Worm (Caenorhabditis elegans) whole organism, L2 larva: ENCODE measurements around the gene K02D10.2.

Experiments used
- C34F6.9 ChIP-seq: fragments of 150-350 bp; optimal IDR thresholded peaks from 2 replicates; lab custom pipeline; 2014; ENCODE audit warnings: missing biosample characterization, missing genetic modification characterization
- F13H6.1 ChIP-seq: sonication (generic microtip); optimal IDR thresholded peaks from 2 replicates; lab custom pipeline; 2016; ENCODE audit warnings: missing genetic modification characterization, missing compliant biosample characterization
- R02D3.7 ChIP-seq: fragments of 150-350 bp; optimal IDR thresholded peaks from 2 replicates; lab custom pipeline; 2014; ENCODE audit warnings: missing biosample characterization, missing genetic modification characterization
- Y55F3AM.14 ChIP-seq: fragments of 200-800 bp; sonication (Bioruptor generic); optimal IDR thresholded peaks from 2 replicates; lab custom pipeline; 2018; ENCODE audit warnings: mild to moderate bottlenecking, missing genetic modification characterization, missing compliant biosample characterization
- ZK546.5 ChIP-seq: sonication (generic microtip); optimal IDR thresholded peaks from 2 replicates; lab custom pipeline; 2017; ENCODE audit warnings: missing biosample characterization, missing genetic modification characterization
- alr-1 ChIP-seq: fragments of 150-350 bp; optimal IDR thresholded peaks from 2 replicates; lab custom pipeline; 2014; ENCODE audit warnings: missing biosample characterization, missing genetic modification characterization
- aly-2 ChIP-seq: fragments of 150-350 bp; optimal IDR thresholded peaks from 2 replicates; lab custom pipeline; 2014; ENCODE audit warnings: missing biosample characterization, missing genetic modification characterization
- ama-1 ChIP-seq: fragments of 150-350 bp; optimal IDR thresholded peaks from 2 replicates; lab custom pipeline; 2018; ENCODE audit warnings: inconsistent platforms
- blmp-1 ChIP-seq: sonication (generic microtip); optimal IDR thresholded peaks from 2 replicates; lab custom pipeline; 2017; ENCODE audit warnings: missing genetic modification characterization, mild to moderate bottlenecking, missing compliant biosample characterization, antibody characterized with exemption, moderate library complexity; ENCODE audit not compliant: insufficient read depth
- ceh-82 ChIP-seq: fragments of 150-350 bp; optimal IDR thresholded peaks from 2 replicates; lab custom pipeline; 2014; ENCODE audit warnings: missing biosample characterization, missing genetic modification characterization
- crh-2 ChIP-seq: sonication (generic microtip); optimal IDR thresholded peaks from 2 replicates; lab custom pipeline; 2017; ENCODE audit warnings: missing biosample characterization, missing genetic modification characterization
- egl-27 ChIP-seq: sonication (generic microtip); optimal IDR thresholded peaks from 3 replicates; lab custom pipeline; 2017; ENCODE audit warnings: missing biosample characterization, missing genetic modification reagents, missing genetic modification characterization
- elt-1 ChIP-seq: fragments of 150-350 bp; optimal IDR thresholded peaks from 2 replicates; lab custom pipeline; 2014; ENCODE audit warnings: missing biosample characterization, missing genetic modification characterization
- elt-3 ChIP-seq: sonication (generic microtip); optimal IDR thresholded peaks from 2 replicates; lab custom pipeline; 2017; ENCODE audit warnings: missing biosample characterization, missing genetic modification characterization
- fos-1 ChIP-seq: fragments of 150-350 bp; optimal IDR thresholded peaks from 2 replicates; lab custom pipeline; 2014; ENCODE audit warnings: missing biosample characterization, missing genetic modification characterization
- gmeb-1 ChIP-seq: fragments of 150-350 bp; optimal IDR thresholded peaks from 2 replicates; lab custom pipeline; 2014; ENCODE audit warnings: missing biosample characterization, missing genetic modification characterization
- lin-11 ChIP-seq: fragments of 150-350 bp; sonication (generic microtip); optimal IDR thresholded peaks from 2 replicates; lab custom pipeline; 2014; ENCODE audit warnings: missing biosample characterization, missing genetic modification characterization, inconsistent platforms, mixed read lengths
- lin-13 ChIP-seq: fragments of 150-350 bp; optimal IDR thresholded peaks from 2 replicates; lab custom pipeline; 2014; ENCODE audit warnings: missing biosample characterization, missing genetic modification reagents, missing genetic modification characterization
- lin-39 ChIP-seq: fragments of 150-350 bp; optimal IDR thresholded peaks from 2 replicates; lab custom pipeline; 2014; ENCODE audit warnings: missing biosample characterization, missing genetic modification reagents, missing genetic modification characterization
- lsy-2 ChIP-seq, 2 experiments: fragments of 150-350 bp in 1 of 2; sonication (generic microtip) in 1 of 2; optimal IDR thresholded peaks; 2 replicates each; lab custom pipeline; 2014 to 2017; ENCODE audit warnings: missing biosample characterization in 2 of 2, missing genetic modification characterization in 2 of 2
- mab-5 ChIP-seq: fragments of 150-350 bp; optimal IDR thresholded peaks from 2 replicates; lab custom pipeline; 2014; ENCODE audit warnings: missing biosample characterization, missing genetic modification characterization
- mbf-1 ChIP-seq: sonication (generic microtip); optimal IDR thresholded peaks from 2 replicates; lab custom pipeline; 2017; ENCODE audit warnings: missing biosample characterization, missing genetic modification characterization
- mdl-1 ChIP-seq, 2 experiments: fragments of 150-350 bp in 1 of 2; sonication (generic microtip) in 1 of 2; optimal IDR thresholded peaks; 2 replicates each; lab custom pipeline; 2017; ENCODE audit warnings: missing biosample characterization in 2 of 2, missing genetic modification characterization in 2 of 2
- nhr-11 ChIP-seq: fragments of 150-350 bp; optimal IDR thresholded peaks from 2 replicates; lab custom pipeline; 2014; ENCODE audit warnings: missing biosample characterization, missing genetic modification characterization
- nhr-12 ChIP-seq: fragments of 150-350 bp; optimal IDR thresholded peaks from 2 replicates; lab custom pipeline; 2014; ENCODE audit warnings: missing biosample characterization, missing genetic modification characterization
- nhr-129 ChIP-seq: fragments of 150-350 bp; optimal IDR thresholded peaks from 2 replicates; lab custom pipeline; 2014; ENCODE audit warnings: missing biosample characterization, missing genetic modification characterization
- nhr-23 ChIP-seq: fragments of 150-350 bp; optimal IDR thresholded peaks from 2 replicates; lab custom pipeline; 2014; ENCODE audit warnings: missing biosample characterization, missing genetic modification reagents, missing genetic modification characterization
- nhr-237 ChIP-seq: fragments of 150-350 bp; optimal IDR thresholded peaks from 2 replicates; lab custom pipeline; 2014; ENCODE audit warnings: missing biosample characterization, missing genetic modification characterization
- nhr-25 ChIP-seq: fragments of 150-350 bp; sonication (generic microtip); optimal IDR thresholded peaks from 3 replicates; lab custom pipeline; 2014; ENCODE audit warnings: missing biosample characterization, missing genetic modification characterization
- nhr-6 ChIP-seq: fragments of 150-350 bp; optimal IDR thresholded peaks from 2 replicates; lab custom pipeline; 2014; ENCODE audit warnings: missing biosample characterization, missing genetic modification characterization
- nhr-77 ChIP-seq: fragments of 150-350 bp; optimal IDR thresholded peaks from 2 replicates; lab custom pipeline; 2014; ENCODE audit warnings: missing biosample characterization, missing genetic modification characterization
- peb-1 ChIP-seq: fragments of 150-350 bp; optimal IDR thresholded peaks from 2 replicates; lab custom pipeline; 2014; ENCODE audit warnings: missing biosample characterization, missing genetic modification characterization
- skn-1 ChIP-seq: sonication (generic microtip); optimal IDR thresholded peaks from 2 replicates; lab custom pipeline; 2017; ENCODE audit warnings: missing biosample characterization, missing genetic modification characterization
- sma-3 ChIP-seq: sonication (generic microtip); optimal IDR thresholded peaks from 2 replicates; lab custom pipeline; 2016; ENCODE audit warnings: missing genetic modification reagents, missing genetic modification characterization, missing compliant biosample characterization
- sma-9 ChIP-seq, 2 experiments: fragments of 150-350 bp in 1 of 2; sonication (generic microtip) in 1 of 2; optimal IDR thresholded peaks; 2 replicates each; lab custom pipeline; 2014 to 2016; ENCODE audit warnings: missing genetic modification characterization in 2 of 2, mild to moderate bottlenecking in 1 of 2, missing biosample characterization in 1 of 2, missing compliant biosample characterization in 1 of 2, missing genetic modification reagents in 1 of 2, moderate library complexity in 1 of 2
- snpc-4 ChIP-seq: fragments of 150-350 bp; optimal IDR thresholded peaks from 2 replicates; lab custom pipeline; 2014; ENCODE audit warnings: missing biosample characterization, missing genetic modification characterization
- unc-39 ChIP-seq: fragments of 150-350 bp; optimal IDR thresholded peaks from 2 replicates; lab custom pipeline; 2014; ENCODE audit warnings: missing biosample characterization, missing genetic modification characterization
- unc-55 ChIP-seq: fragments of 150-350 bp; sonication (generic microtip); optimal IDR thresholded peaks from 3 replicates; lab custom pipeline; 2014; ENCODE audit warnings: missing biosample characterization, missing genetic modification reagents, missing genetic modification characterization
- unc-62 ChIP-seq: fragments of 150-350 bp; optimal IDR thresholded peaks from 2 replicates; lab custom pipeline; 2014; ENCODE audit warnings: missing biosample characterization, missing genetic modification reagents, missing genetic modification characterization
- zag-1 ChIP-seq: fragments of 150-350 bp; optimal IDR thresholded peaks from 2 replicates; lab custom pipeline; 2014; ENCODE audit warnings: missing biosample characterization, missing genetic modification characterization
- ztf-1 ChIP-seq: fragments of 200-800 bp; sonication (Bioruptor generic); conservative IDR thresholded peaks from 2 replicates; pipeline ENCODE4 v1.3.6; 2022; ENCODE audit warnings: missing genetic modification characterization, missing compliant biosample characterization
- ztf-11 ChIP-seq: sonication (generic microtip); optimal IDR thresholded peaks from 2 replicates; lab custom pipeline; 2017; ENCODE audit warnings: missing biosample characterization, missing genetic modification characterization
- ztf-4 ChIP-seq: fragments of 150-350 bp; optimal IDR thresholded peaks from 2 replicates; lab custom pipeline; 2014; ENCODE audit warnings: missing biosample characterization, missing genetic modification characterization

K02D10.2 gene

DNA sequence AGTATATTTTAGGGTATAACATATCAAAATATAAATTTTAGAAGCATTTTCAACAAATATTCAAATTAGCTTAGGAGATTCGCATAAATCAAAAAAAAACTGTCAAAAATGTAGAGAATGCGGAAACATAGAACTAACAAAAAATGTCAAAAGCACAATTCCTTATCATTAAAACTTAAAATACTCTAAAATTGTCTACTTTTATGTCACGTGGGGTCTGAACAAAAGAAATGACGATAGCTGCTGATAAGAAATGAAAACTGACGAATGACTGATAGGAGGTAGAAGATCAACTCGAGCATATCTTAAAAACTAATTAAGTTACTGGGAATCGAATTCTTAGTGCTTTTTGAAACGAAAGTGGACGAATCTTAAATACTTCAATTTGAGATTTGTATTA, 37.4 kb downstream of the K02D10.2 start:
- TF ChIP-seq nhr-11 (tag; lab: Kevin White, UChicago) (no peak), gmeb-1 (tag; lab: Kevin White, UChicago) (peak; percentile 57), unc-62 (GFP tag; lab: Kevin White, UChicago) (no peak), ztf-1 (GFP tag; lab: Robert Waterston, UW) (no peak), C34F6.9 (tag; lab: Kevin White, UChicago) (no peak), crh-2 (tag; lab: Kevin White, UChicago) (peak; percentile 43), mdl-1 (tag; optimal IDR thresholded peaks at IDR 0.05; lab: Kevin White, UChicago) (peak; percentile 34 to 56), lin-11 (tag; lab: Kevin White, UChicago) (no peak), peb-1 (tag; lab: Kevin White, UChicago) (no peak), ZK546.5 (tag; lab: Kevin White, UChicago) (no peak), nhr-129 (tag; lab: Kevin White, UChicago) (no peak), elt-3 (tag; lab: Kevin White, UChicago) (no peak), fos-1 (tag; lab: Kevin White, UChicago) (peak; percentile 61), egl-27 (tag; lab: Kevin White, UChicago) (no peak), mab-5 (no peak), sma-9 (GFP tag; optimal IDR thresholded peaks at IDR 0.05; lab: Kevin White, UChicago) (peak; percentile 94), sma-9 (tag; optimal IDR thresholded peaks at IDR 0.05; lab: Kevin White, UChicago) (no peak)

- TF ChIP-seq nhr-25 (no peak), nhr-129 (tag; lab: Kevin White, UChicago) (peak; percentile 75), crh-2 (tag; lab: Kevin White, UChicago) (peak; percentile 34), lsy-2 (tag; optimal IDR thresholded peaks at IDR 0.05; lab: Kevin White, UChicago) (peak in 1 of 2 experiments; percentile 15), fos-1 (tag; lab: Kevin White, UChicago) (peak; percentile 21), sma-9 (GFP tag; optimal IDR thresholded peaks at IDR 0.05; lab: Kevin White, UChicago) (peak; percentile 76), sma-9 (tag; optimal IDR thresholded peaks at IDR 0.05; lab: Kevin White, UChicago) (no peak), nhr-6 (tag; lab: Kevin White, UChicago) (peak; percentile 38), nhr-11 (tag; lab: Kevin White, UChicago) (no peak), blmp-1 (tag; lab: Kevin White, UChicago) (peak; percentile 55), F13H6.1 (tag; lab: Kevin White, UChicago) (peak; percentile 5)
Measured at ce11 chrIII:8733237-8733636, 37.8 kb downstream of the K02D10.2 start.

DNA sequence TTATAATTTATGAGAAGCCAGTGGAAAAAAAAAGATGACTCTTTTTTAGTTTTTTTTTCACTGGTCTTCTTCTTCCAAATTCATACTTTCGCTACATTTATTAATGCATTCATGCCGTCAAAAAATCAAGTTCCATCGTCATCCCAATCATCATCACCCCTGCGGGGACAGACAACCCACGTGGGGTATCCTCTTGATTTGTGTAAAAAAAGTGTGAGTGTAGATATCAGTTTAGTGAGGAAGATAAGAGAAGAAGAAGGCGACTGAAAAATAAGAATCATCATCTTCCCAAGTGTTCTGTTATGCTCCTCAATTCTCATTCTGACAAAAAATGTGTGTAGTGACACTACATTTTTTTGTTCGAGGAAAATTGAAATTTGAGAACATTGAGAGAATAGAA, 39.1 kb downstream of the K02D10.2 start:
- TF ChIP-seq Y55F3AM.14 (GFP tag; lab: Kevin White, UChicago), result no peak
- TF ChIP-seq snpc-4 (tag; lab: Kevin White, UChicago), result no peak
- TF ChIP-seq elt-3 (tag; lab: Kevin White, UChicago), result no peak
- TF ChIP-seq fos-1 (tag; lab: Kevin White, UChicago), result no peak
- TF ChIP-seq ama-1 (lab: Kevin White, UChicago), result no peak
- TF ChIP-seq F13H6.1 (tag; lab: Kevin White, UChicago), result peak; percentile 2
- TF ChIP-seq unc-39, result no peak
- peak; percentile 28 for TF ChIP-seq blmp-1 (tag; lab: Kevin White, UChicago)
- TF ChIP-seq nhr-237 (tag; lab: Kevin White, UChicago), result no peak
- peak; percentile 73 for TF ChIP-seq sma-9 (GFP tag; optimal IDR thresholded peaks at IDR 0.05; lab: Kevin White, UChicago)
- no peak for TF ChIP-seq sma-9 (tag; optimal IDR thresholded peaks at IDR 0.05; lab: Kevin White, UChicago)
- no peak for TF ChIP-seq C34F6.9 (tag; lab: Kevin White, UChicago)
- no peak for TF ChIP-seq elt-1 (tag; lab: Kevin White, UChicago)
- TF ChIP-seq nhr-12 (tag; lab: Kevin White, UChicago), result no peak
- no peak for TF ChIP-seq nhr-77
- no peak for TF ChIP-seq nhr-129 (tag; lab: Kevin White, UChicago)
- no peak for TF ChIP-seq unc-55 (GFP tag; lab: Kevin White, UChicago)
- TF ChIP-seq mdl-1 (tag; optimal IDR thresholded peaks at IDR 0.05; lab: Kevin White, UChicago), result peak in 1 of 2 experiments; percentile 33
- no peak for TF ChIP-seq ztf-11 (tag; lab: Kevin White, UChicago)
- TF ChIP-seq ztf-4 (tag; lab: Kevin White, UChicago), result peak; percentile 54
- no peak for TF ChIP-seq skn-1
- TF ChIP-seq lin-39 (tag; lab: Kevin White, UChicago), result no peak
- TF ChIP-seq peb-1 (tag; lab: Kevin White, UChicago), result no peak
- TF ChIP-seq nhr-25, result peak; percentile 25
- no peak for TF ChIP-seq crh-2 (tag; lab: Kevin White, UChicago)
- TF ChIP-seq R02D3.7 (tag; lab: Kevin White, UChicago), result no peak
- TF ChIP-seq lin-11 (tag; lab: Kevin White, UChicago), result no peak
- no peak for TF ChIP-seq ZK546.5 (tag; lab: Kevin White, UChicago)
- no peak for TF ChIP-seq sma-3 (GFP tag; lab: Kevin White, UChicago)
- TF ChIP-seq gmeb-1 (tag; lab: Kevin White, UChicago), result no peak
- no peak for TF ChIP-seq ceh-82 (tag; lab: Kevin White, UChicago)
- no peak for TF ChIP-seq mbf-1 (tag; lab: Kevin White, UChicago)
- no peak for TF ChIP-seq lin-13 (GFP tag; lab: Kevin White, UChicago)
- TF ChIP-seq zag-1 (tag; lab: Kevin White, UChicago), result no peak
- TF ChIP-seq nhr-6 (tag; lab: Kevin White, UChicago), result no peak
- TF ChIP-seq alr-1 (tag; lab: Kevin White, UChicago), result no peak
- no peak for TF ChIP-seq egl-27 (tag; lab: Kevin White, UChicago)
- no peak for TF ChIP-seq ztf-1 (GFP tag; lab: Robert Waterston, UW)
- TF ChIP-seq lsy-2 (tag; optimal IDR thresholded peaks at IDR 0.05; lab: Kevin White, UChicago), result peak in 1 of 2 experiments; percentile 18
- TF ChIP-seq aly-2, result no peak
- TF ChIP-seq nhr-23 (tag; lab: Kevin White, UChicago), result no peak
